Worm (Caenorhabditis elegans) whole organism, L1 larva: ENCODE measurements around the gene C29F7.1.
A peak's percentile ranks its signal among the peaks of the same experiment; 100 is the strongest.

Experiments used
- F16B12.6 ChIP-seq: fragments of 150-350 bp; optimal IDR thresholded peaks from 2 replicates; lab custom pipeline; 2014; ENCODE audit warnings: missing biosample characterization, missing genetic modification characterization
- aly-2 ChIP-seq: fragments of 150-350 bp; optimal IDR thresholded peaks from 2 replicates; lab custom pipeline; 2014; ENCODE audit warnings: missing biosample characterization, missing genetic modification characterization
- ama-1 ChIP-seq: fragments of 150-350 bp; optimal IDR thresholded peaks from 2 replicates; lab custom pipeline; 2014
- blmp-1 ChIP-seq: fragments of 150-350 bp; optimal IDR thresholded peaks from 2 replicates; lab custom pipeline; 2014; ENCODE audit warnings: missing biosample characterization, missing genetic modification characterization
- ceh-90 ChIP-seq: sonication (generic microtip); optimal IDR thresholded peaks from 2 replicates; lab custom pipeline; 2016; ENCODE audit warnings: missing genetic modification characterization, missing compliant biosample characterization
- fkh-10 ChIP-seq: sonication (generic microtip); optimal IDR thresholded peaks from 2 replicates; lab custom pipeline; 2017; ENCODE audit warnings: missing biosample characterization, missing genetic modification reagents, missing genetic modification characterization
- lin-13 ChIP-seq: fragments of 150-350 bp; optimal IDR thresholded peaks from 2 replicates; lab custom pipeline; 2014; ENCODE audit warnings: missing biosample characterization, missing genetic modification reagents, missing genetic modification characterization
- mdl-1 ChIP-seq, 2 experiments: fragments of 150-350 bp; optimal IDR thresholded peaks; 2 replicates each; lab custom pipeline; 2014 to 2017; ENCODE audit warnings: missing biosample characterization in 2 of 2, missing genetic modification characterization in 2 of 2, inconsistent platforms in 1 of 2
- nhr-71 ChIP-seq: sonication (generic microtip); optimal IDR thresholded peaks from 2 replicates; lab custom pipeline; 2016; ENCODE audit warnings: mild to moderate bottlenecking, missing genetic modification characterization, moderate library complexity, missing compliant biosample characterization
- nhr-76 ChIP-seq: sonication (generic microtip); optimal IDR thresholded peaks from 2 replicates; lab custom pipeline; 2017; ENCODE audit warnings: missing biosample characterization, missing genetic modification characterization
- sptf-1 ChIP-seq: fragments of 150-350 bp; optimal IDR thresholded peaks from 2 replicates; lab custom pipeline; 2014; ENCODE audit warnings: missing biosample characterization, missing genetic modification characterization
- ztf-4 ChIP-seq: fragments of 150-350 bp; optimal IDR thresholded peaks from 2 replicates; lab custom pipeline; 2014; ENCODE audit warnings: missing biosample characterization, missing genetic modification characterization

DNA sequence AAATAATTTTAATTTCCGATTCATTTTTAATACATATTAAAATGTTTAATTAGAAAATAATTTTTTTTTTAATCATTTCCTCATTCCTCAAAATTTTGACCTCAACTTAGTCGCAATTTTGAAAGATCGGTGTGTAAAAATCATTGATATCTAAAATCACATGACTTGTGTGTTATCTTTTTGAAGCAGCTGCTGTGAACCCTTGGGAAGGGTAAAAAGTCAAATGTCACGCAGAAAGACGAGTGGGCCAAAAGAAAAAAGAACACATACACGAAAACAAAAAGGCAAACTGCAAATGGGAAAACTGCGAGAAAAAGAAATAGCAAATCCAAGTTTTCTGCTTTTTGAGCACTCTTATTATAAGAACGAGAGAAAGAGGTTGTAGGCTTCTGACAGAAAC lies 26.5 kb upstream of the C29F7.1 start:
- TF ChIP-seq mdl-1 (tag; optimal IDR thresholded peaks at IDR 0.05; lab: Kevin White, UChicago) (no peak), sptf-1 (tag; lab: Kevin White, UChicago) (no peak), nhr-71 (tag; lab: Kevin White, UChicago) (peak; percentile 70), aly-2 (tag; lab: Kevin White, UChicago) (no peak), F16B12.6 (tag; lab: Kevin White, UChicago) (no peak), ama-1 (lab: Kevin White, UChicago) (no peak), fkh-10 (GFP tag; lab: Kevin White, UChicago) (no peak), lin-13 (GFP tag; lab: Kevin White, UChicago) (no peak), nhr-76 (no peak), blmp-1 (tag; lab: Kevin White, UChicago) (no peak), ceh-90 (tag; lab: Kevin White, UChicago) (no peak), ztf-4 (tag; lab: Kevin White, UChicago) (no peak)
